Worm (Caenorhabditis elegans) whole organism, L3 larva: Measurements from ENCODE around the gene mig-5.

Experiments
- aly-2 ChIP-seq: fragments of 150-350 bp; optimal IDR thresholded peaks from 2 replicates; lab custom pipeline; 2014; ENCODE audit warnings: missing biosample characterization, missing genetic modification characterization
- ama-1 ChIP-seq: fragments of 150-350 bp; optimal IDR thresholded peaks from 2 replicates; lab custom pipeline; 2018
- ceh-16 ChIP-seq: sonication (generic microtip); optimal IDR thresholded peaks from 2 replicates; lab custom pipeline; 2017; ENCODE audit warnings: missing biosample characterization, missing genetic modification characterization
- ceh-28 ChIP-seq: fragments of 150-350 bp; optimal IDR thresholded peaks from 2 replicates; lab custom pipeline; 2014; ENCODE audit warnings: missing biosample characterization, missing genetic modification reagents, missing genetic modification characterization
- ceh-82 ChIP-seq: fragments of 150-350 bp; optimal IDR thresholded peaks from 2 replicates; lab custom pipeline; 2014; ENCODE audit warnings: missing biosample characterization, missing genetic modification characterization
- ceh-9 ChIP-seq: sonication (generic microtip); optimal IDR thresholded peaks from 2 replicates; lab custom pipeline; 2018; ENCODE audit warnings: missing biosample characterization, missing genetic modification characterization
- daf-12 ChIP-seq: fragments of 150-350 bp; optimal IDR thresholded peaks from 2 replicates; lab custom pipeline; 2014; ENCODE audit warnings: missing biosample characterization, missing genetic modification reagents, missing genetic modification characterization
- egl-5 ChIP-seq: fragments of 150-350 bp; optimal IDR thresholded peaks from 2 replicates; lab custom pipeline; 2017; ENCODE audit warnings: missing biosample characterization, missing genetic modification reagents, missing genetic modification characterization, inconsistent platforms
- elt-1 ChIP-seq: fragments of 150-350 bp; optimal IDR thresholded peaks from 2 replicates; lab custom pipeline; 2014; ENCODE audit warnings: missing biosample characterization, missing genetic modification characterization
- elt-2 ChIP-seq: sonication (generic microtip); optimal IDR thresholded peaks from 2 replicates; lab custom pipeline; 2016; ENCODE audit warnings: missing genetic modification reagents, mild to moderate bottlenecking, missing genetic modification characterization, missing compliant biosample characterization
- elt-3 ChIP-seq, 3 experiments: fragments of 150-350 bp in 1 of 3; sonication (generic microtip) in 2 of 3; optimal IDR thresholded peaks; 2 replicates in 2 of 3; 4 replicates in 1 of 3; lab custom pipeline; 2014 to 2017; ENCODE audit warnings: missing biosample characterization in 3 of 3, missing genetic modification characterization in 3 of 3
- eor-1 ChIP-seq, 2 experiments: fragments of 150-350 bp; optimal IDR thresholded peaks; 2 replicates each; lab custom pipeline; 2014 to 2018; ENCODE audit warnings: missing biosample characterization in 2 of 2, missing genetic modification characterization in 2 of 2
- fkh-10 ChIP-seq: sonication (generic microtip); optimal IDR thresholded peaks from 2 replicates; lab custom pipeline; 2017; ENCODE audit warnings: missing biosample characterization, missing genetic modification reagents, missing genetic modification characterization
- hmg-11 ChIP-seq: sonication (generic microtip); optimal IDR thresholded peaks from 2 replicates; lab custom pipeline; 2016; ENCODE audit warnings: missing genetic modification characterization, missing compliant biosample characterization
- lin-15B ChIP-seq: fragments of 150-350 bp; optimal IDR thresholded peaks from 2 replicates; lab custom pipeline; 2014; ENCODE audit warnings: missing biosample characterization, missing genetic modification characterization
- lin-39 ChIP-seq: fragments of 150-350 bp; optimal IDR thresholded peaks from 2 replicates; lab custom pipeline; 2018; ENCODE audit warnings: missing biosample characterization, missing genetic modification reagents, missing genetic modification characterization
- lsy-12 ChIP-seq: sonication (generic microtip); optimal IDR thresholded peaks from 2 replicates; lab custom pipeline; 2016; ENCODE audit warnings: mild to moderate bottlenecking, missing genetic modification characterization, missing compliant biosample characterization
- mdl-1 ChIP-seq: fragments of 150-350 bp; optimal IDR thresholded peaks from 2 replicates; lab custom pipeline; 2014; ENCODE audit warnings: missing biosample characterization, missing genetic modification characterization
- nfya-1 ChIP-seq: sonication (generic microtip); optimal IDR thresholded peaks from 2 replicates; lab custom pipeline; 2017; ENCODE audit warnings: missing genetic modification characterization, mild to moderate bottlenecking, missing compliant biosample characterization, antibody characterized with exemption, moderate library complexity; ENCODE audit not compliant: insufficient read depth
- nhr-11 ChIP-seq: fragments of 150-350 bp; optimal IDR thresholded peaks from 2 replicates; lab custom pipeline; 2014; ENCODE audit warnings: missing biosample characterization, missing genetic modification characterization
- nhr-12 ChIP-seq: fragments of 150-350 bp; optimal IDR thresholded peaks from 2 replicates; lab custom pipeline; 2014; ENCODE audit warnings: missing biosample characterization, missing genetic modification characterization
- nhr-23 ChIP-seq: fragments of 150-350 bp; optimal IDR thresholded peaks from 2 replicates; lab custom pipeline; 2014; ENCODE audit warnings: missing biosample characterization, missing genetic modification reagents, missing genetic modification characterization
- nhr-25 ChIP-seq: sonication (generic microtip); optimal IDR thresholded peaks from 2 replicates; lab custom pipeline; 2017; ENCODE audit warnings: missing biosample characterization, missing genetic modification characterization
- nhr-28 ChIP-seq: fragments of 150-350 bp; optimal IDR thresholded peaks from 2 replicates; lab custom pipeline; 2014; ENCODE audit warnings: missing biosample characterization, missing genetic modification characterization
- nhr-43 ChIP-seq: sonication (generic microtip); optimal IDR thresholded peaks from 2 replicates; lab custom pipeline; 2016; ENCODE audit warnings: mild to moderate bottlenecking, missing genetic modification characterization, missing compliant biosample characterization; ENCODE audit not compliant: poor library complexity, severe bottlenecking
- nhr-67 ChIP-seq: fragments of 150-350 bp; optimal IDR thresholded peaks from 2 replicates; lab custom pipeline; 2014; ENCODE audit warnings: missing biosample characterization, missing genetic modification characterization
- nhr-77 ChIP-seq: fragments of 150-350 bp; optimal IDR thresholded peaks from 2 replicates; lab custom pipeline; 2014; ENCODE audit warnings: missing biosample characterization, missing genetic modification characterization
- pha-4 ChIP-seq: fragments of 150-350 bp; optimal IDR thresholded peaks from 2 replicates; lab custom pipeline; 2014; ENCODE audit warnings: missing biosample characterization, missing genetic modification reagents, missing genetic modification characterization
- skn-1 ChIP-seq: fragments of 150-350 bp; optimal IDR thresholded peaks from 2 replicates; lab custom pipeline; 2014; ENCODE audit warnings: missing biosample characterization, missing genetic modification characterization
- snpc-4 ChIP-seq: fragments of 150-350 bp; optimal IDR thresholded peaks from 2 replicates; lab custom pipeline; 2014; ENCODE audit warnings: missing biosample characterization, missing genetic modification characterization
- unc-39 ChIP-seq: sonication (generic microtip); optimal IDR thresholded peaks from 4 replicates; lab custom pipeline; 2017; ENCODE audit warnings: missing biosample characterization, missing genetic modification characterization
- unc-62 ChIP-seq: fragments of 150-350 bp; sonication (generic microtip); optimal IDR thresholded peaks from 4 replicates; lab custom pipeline; 2014; ENCODE audit warnings: missing biosample characterization, missing genetic modification reagents, missing genetic modification characterization
- zag-1 ChIP-seq: fragments of 150-350 bp; optimal IDR thresholded peaks from 2 replicates; lab custom pipeline; 2014; ENCODE audit warnings: missing biosample characterization, missing genetic modification characterization
- ztf-4 ChIP-seq: fragments of 150-350 bp; optimal IDR thresholded peaks from 2 replicates; lab custom pipeline; 2014; ENCODE audit warnings: missing biosample characterization, missing genetic modification characterization

Gene mig-5

ce11 chrII:8170374-8170773 is 14.4 kb downstream of the mig-5 start, which contains the start of gene T05C12.11:
TSS of gene T05C12.11 (minus strand) at chrII:8170474.
- no peak for TF ChIP-seq zag-1 (tag; lab: Kevin White, UChicago)
- TF ChIP-seq nhr-67 (tag; lab: Kevin White, UChicago), result no peak
- no peak for TF ChIP-seq ceh-82 (tag; lab: Kevin White, UChicago)
- no peak for TF ChIP-seq ama-1 (lab: Kevin White, UChicago)

ce11 chrII:8169283-8169682 is 15.5 kb downstream of the mig-5 start, which contains the start of gene T05C12.15:
TSS of gene T05C12.15 (plus strand) at chrII:8169583.
- TF ChIP-seq elt-1, result no peak
- TF ChIP-seq daf-12 (tag; lab: Kevin White, UChicago), result no peak
- TF ChIP-seq elt-2 (tag; lab: Kevin White, UChicago), result no peak
- TF ChIP-seq ceh-16, result no peak
- no peak for TF ChIP-seq egl-5 (tag; lab: Kevin White, UChicago)
- no peak for TF ChIP-seq nhr-43 (tag; lab: Kevin White, UChicago)
- TF ChIP-seq hmg-11 (tag; lab: Kevin White, UChicago), result no peak
- no peak for TF ChIP-seq lsy-12 (tag; lab: Kevin White, UChicago)
- no peak for TF ChIP-seq ceh-28
- TF ChIP-seq skn-1 (tag; lab: Kevin White, UChicago), result no peak
- no peak for TF ChIP-seq elt-3 (tag; optimal IDR thresholded peaks at IDR 0.05; lab: Kevin White, UChicago)
- no peak for TF ChIP-seq unc-62 (GFP tag; lab: Kevin White, UChicago)
- TF ChIP-seq unc-39 (tag; lab: Kevin White, UChicago), result no peak
- no peak for TF ChIP-seq nhr-12
- TF ChIP-seq nhr-77, result no peak

- TF ChIP-seq snpc-4 (no peak), lin-15B (tag; lab: Kevin White, UChicago) (peak; percentile 85), skn-1 (tag; lab: Kevin White, UChicago) (peak; percentile 26), nfya-1 (tag; lab: Kevin White, UChicago) (peak; percentile 61), ceh-9 (no peak), fkh-10 (no peak), egl-5 (tag; lab: Kevin White, UChicago) (peak; percentile 31), pha-4 (tag; lab: Kevin White, UChicago) (peak; percentile 82), nhr-25 (tag; lab: Kevin White, UChicago) (peak; percentile 50), unc-39 (tag; lab: Kevin White, UChicago) (no peak)
Observed at ce11 chrII:8162120-8162648, 22.6 kb downstream of the mig-5 start, which contains the start of the genes emb-27 and rrf-3. TSS of gene emb-27 (minus strand) at chrII:8162170. TSS of gene rrf-3 (plus strand) at chrII:8162465.

- TF ChIP-seq hmg-11 (tag; lab: Kevin White, UChicago), result no peak
- TF ChIP-seq, all 47 proteins: peak for 0
Observed at ce11 chrII:8160916-8161315, 23.9 kb downstream of the mig-5 start.

- TF ChIP-seq aly-2 (tag; lab: Kevin White, UChicago), result no peak
- no peak for TF ChIP-seq nhr-23 (tag; lab: Kevin White, UChicago)
- TF ChIP-seq nhr-28 (tag; lab: Kevin White, UChicago), result no peak
- TF ChIP-seq snpc-4, result peak; percentile 53
- TF ChIP-seq nfya-1 (tag; lab: Kevin White, UChicago), result peak; percentile 71
- TF ChIP-seq nhr-11 (tag; lab: Kevin White, UChicago), result no peak
- peak; percentile 70 for TF ChIP-seq lin-15B (tag; lab: Kevin White, UChicago)
- TF ChIP-seq pha-4 (tag; lab: Kevin White, UChicago), result peak; percentile 59
- TF ChIP-seq lin-39 (tag; lab: Kevin White, UChicago), result peak; percentile 13
- TF ChIP-seq ama-1 (lab: Kevin White, UChicago), result no peak
- peak; percentile 11 for TF ChIP-seq elt-2 (tag; lab: Kevin White, UChicago)
- TF ChIP-seq ztf-4, result no peak
- no peak for TF ChIP-seq nhr-67 (tag; lab: Kevin White, UChicago)
- TF ChIP-seq mdl-1 (tag; lab: Kevin White, UChicago), result no peak
- TF ChIP-seq nhr-25 (tag; lab: Kevin White, UChicago), result peak; percentile 53
- TF ChIP-seq eor-1 (tag; optimal IDR thresholded peaks at IDR 0.05; lab: Kevin White, UChicago), result no peak
- peak; percentile 33 for TF ChIP-seq nhr-43 (tag; lab: Kevin White, UChicago)
- no peak for TF ChIP-seq egl-5 (tag; lab: Kevin White, UChicago)
Observed at ce11 chrII:8157991-8158390, 26.8 kb downstream of the mig-5 start, which contains the start of gene pch-2. TSS of gene pch-2 (plus strand) at chrII:8158349.
